Worm (Caenorhabditis elegans): ENCODE results near the gene lpr-4.

- no peak for TF ChIP-seq blmp-1 (tag; optimal IDR thresholded peaks at IDR 0.05)
- TF ChIP-seq unc-120 (tag; optimal IDR thresholded peaks at IDR 0.05; ENCODE audit: poor library complexity, severe bottlenecking), result no peak
- no peak for TF ChIP-seq sptf-1 (tag; optimal IDR thresholded peaks at IDR 0.05)
- no peak for TF ChIP-seq elt-1 (tag; optimal IDR thresholded peaks at IDR 0.05; ENCODE audit: borderline replicate concordance, insufficient read depth)
- no peak for TF ChIP-seq lsy-2 (tag; optimal IDR thresholded peaks at IDR 0.05)
- TF ChIP-seq unc-62 (GFP tag; optimal IDR thresholded peaks at IDR 0.05), result no peak
- TF ChIP-seq ztf-11 (tag; optimal IDR thresholded peaks at IDR 0.05), result no peak
- TF ChIP-seq tbx-8 (GFP tag; optimal IDR thresholded peaks at IDR 0.05), result no peak
- no peak for TF ChIP-seq mep-1 (tag; optimal IDR thresholded peaks at IDR 0.05)
- TF ChIP-seq unc-39 (tag; optimal IDR thresholded peaks at IDR 0.05), result no peak
- TF ChIP-seq ham-2 (GFP tag; optimal IDR thresholded peaks at IDR 0.05), result no peak
- TF ChIP-seq pha-4 (tag; optimal IDR thresholded peaks at IDR 0.05), result no peak
Measured at ce11 chrX:11050335-11050734, 14.6 kb upstream of the lpr-4 start.

All from whole organism, mixed stage, embryonic.